Worm (Caenorhabditis elegans) whole organism, young adult: ENCODE measurements around the gene ltd-1.

Experiments
- F39B2.1 ChIP-seq: fragments of 200-800 bp; sonication (Bioruptor generic); IDR thresholded peaks from 2 replicates; pipeline ENCODE4 v1.3.6; 2022; ENCODE audit warnings: missing genetic modification reagents, missing genetic modification characterization, missing compliant biosample characterization
- ets-4 ChIP-seq: fragments of 200-800 bp; sonication (Bioruptor generic); optimal IDR thresholded peaks from 2 replicates; lab custom pipeline; 2018; ENCODE audit warnings: mild to moderate bottlenecking, missing genetic modification characterization, missing compliant biosample characterization
- sptf-2 ChIP-seq: fragments of 200-800 bp; sonication (Bioruptor generic); optimal IDR thresholded peaks from 2 replicates; lab custom pipeline; 2018; ENCODE audit warnings: mild to moderate bottlenecking, missing genetic modification characterization, missing compliant biosample characterization

- no peak for TF ChIP-seq ets-4
- TF ChIP-seq F39B2.1 (GFP tag; lab: Robert Waterston, UW), result no peak
- no peak for TF ChIP-seq sptf-2 (GFP tag; lab: Kevin White, UChicago)
Measured at ce11 chrII:8092537-8092936, at the start of gene ltd-1.
